Fruit fly (Drosophila melanogaster): ENCODE results near the gene CG13062.

DNA sequence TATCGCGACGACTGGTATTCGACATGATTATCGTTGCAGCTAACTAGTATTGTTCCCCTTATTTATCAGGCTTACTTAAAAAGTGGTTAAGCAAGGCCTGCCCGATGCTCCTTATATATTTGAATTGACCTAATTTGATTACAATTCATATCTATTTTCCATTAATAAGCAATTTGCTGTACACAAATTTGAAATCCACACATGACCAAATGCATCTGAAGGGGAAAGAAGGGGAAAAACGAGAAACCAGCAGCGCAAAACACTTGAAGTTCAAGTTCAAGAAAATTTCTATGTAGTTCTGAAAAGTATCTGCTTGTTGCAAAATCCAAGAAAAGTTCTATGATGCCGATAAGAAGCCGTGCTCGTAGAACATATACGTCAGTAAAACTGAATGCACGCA lies 12.6 kb downstream of the CG13062 start, which contains the start of the genes CG13040 and CG13039:
- no peak for TF ChIP-seq CTCF (optimal IDR thresholded peaks at IDR 0.05)
- TF ChIP-seq CG8478 (optimal IDR thresholded peaks at IDR 0.05), result no peak
